Worm (Caenorhabditis elegans) whole organism, L4 larva: ENCODE measurements around the gene M01H9.2.

Experiments used
- F44E2.7 ChIP-seq: fragments of 200-800 bp; sonication (Bioruptor generic); IDR thresholded peaks from 2 replicates; pipeline ENCODE4 v2.1.2; 2022; ENCODE audit warnings: missing genetic modification characterization, missing compliant biosample characterization
- F49E8.2 ChIP-seq: sonication (generic microtip); optimal IDR thresholded peaks from 2 replicates; lab custom pipeline; 2016; ENCODE audit warnings: missing compliant biosample characterization, mild to moderate bottlenecking, missing genetic modification characterization, borderline replicate concordance
- ZK337.2 ChIP-seq: fragments of 200-800 bp; sonication (Bioruptor generic); IDR thresholded peaks from 2 replicates; pipeline ENCODE4 v1.3.6; 2022; ENCODE audit warnings: missing genetic modification reagents, missing genetic modification characterization, missing compliant biosample characterization
- ZK546.5 ChIP-seq, 2 experiments: sonication (generic microtip); optimal IDR thresholded peaks; 2 replicates each; lab custom pipeline; 2017; ENCODE audit warnings: missing biosample characterization in 2 of 2, missing genetic modification characterization in 2 of 2
- ceh-28 ChIP-seq: fragments of 150-350 bp; optimal IDR thresholded peaks from 2 replicates; lab custom pipeline; 2014; ENCODE audit warnings: missing biosample characterization, missing genetic modification reagents, missing genetic modification characterization
- ceh-44 ChIP-seq: fragments of 200-800 bp; sonication (Bioruptor generic); IDR thresholded peaks from 2 replicates; pipeline ENCODE4 v1.3.6; 2022; ENCODE audit warnings: missing genetic modification reagents, missing genetic modification characterization, missing compliant biosample characterization
- ceh-82 ChIP-seq: sonication (generic microtip); optimal IDR thresholded peaks from 2 replicates; lab custom pipeline; 2017; ENCODE audit warnings: missing biosample characterization, missing genetic modification characterization
- ces-1 ChIP-seq: fragments of 150-350 bp; sonication (generic microtip); optimal IDR thresholded peaks from 4 replicates; lab custom pipeline; 2014; ENCODE audit warnings: missing biosample characterization, missing genetic modification reagents, missing genetic modification characterization
- cey-2 ChIP-seq: sonication (generic microtip); optimal IDR thresholded peaks from 3 replicates; lab custom pipeline; 2017; ENCODE audit warnings: missing genetic modification characterization, mild to moderate bottlenecking, missing compliant biosample characterization, antibody characterized with exemption, borderline replicate concordance; ENCODE audit not compliant: insufficient read depth
- daf-16 ChIP-seq, 3 experiments: sonication (generic microtip); optimal IDR thresholded peaks; 2 replicates each; lab custom pipeline; 2016 to 2017; ENCODE audit warnings: missing genetic modification characterization in 3 of 3, missing genetic modification reagents in 3 of 3, mild to moderate bottlenecking in 2 of 3, missing compliant biosample characterization in 2 of 3, missing biosample characterization in 1 of 3, moderate library complexity in 1 of 3
- daf-19 ChIP-seq: fragments of 200-800 bp; sonication (Bioruptor generic); conservative IDR thresholded peaks from 2 replicates; pipeline ENCODE4 v1.3.6; 2022; ENCODE audit warnings: missing genetic modification characterization, missing compliant biosample characterization
- dmd-9 ChIP-seq: fragments of 200-800 bp; sonication (Bioruptor generic); IDR thresholded peaks from 2 replicates; pipeline ENCODE4 v1.3.6; 2022; ENCODE audit warnings: missing genetic modification reagents, missing genetic modification characterization, missing compliant biosample characterization
- dpl-1 ChIP-seq: fragments of 150-350 bp; optimal IDR thresholded peaks from 2 replicates; lab custom pipeline; 2014; ENCODE audit warnings: missing biosample characterization, missing genetic modification reagents, missing genetic modification characterization
- egl-27 ChIP-seq: sonication (generic microtip); optimal IDR thresholded peaks from 3 replicates; lab custom pipeline; 2017; ENCODE audit warnings: missing biosample characterization, missing genetic modification reagents, missing genetic modification characterization
- fos-1 ChIP-seq: fragments of 150-350 bp; optimal IDR thresholded peaks from 2 replicates; lab custom pipeline; 2014; ENCODE audit warnings: missing biosample characterization, missing genetic modification characterization
- hlh-11 ChIP-seq: fragments of 200-800 bp; sonication (Bioruptor generic); optimal IDR thresholded peaks from 2 replicates; lab custom pipeline; 2018; ENCODE audit warnings: mild to moderate bottlenecking, missing genetic modification characterization, missing compliant biosample characterization
- hlh-30 ChIP-seq: sonication (generic microtip); optimal IDR thresholded peaks from 2 replicates; lab custom pipeline; 2017; ENCODE audit warnings: antibody characterized with exemption, mild to moderate bottlenecking, missing genetic modification characterization, missing compliant biosample characterization; ENCODE audit not compliant: insufficient read depth
- lin-13 ChIP-seq: fragments of 150-350 bp; optimal IDR thresholded peaks from 2 replicates; lab custom pipeline; 2014; ENCODE audit warnings: missing biosample characterization, missing genetic modification reagents, missing genetic modification characterization
- lin-15B ChIP-seq: fragments of 150-350 bp; sonication (generic microtip); optimal IDR thresholded peaks from 3 replicates; lab custom pipeline; 2014; ENCODE audit warnings: missing biosample characterization, missing genetic modification characterization
- lin-29 ChIP-seq: fragments of 200-800 bp; sonication (Bioruptor generic); IDR thresholded peaks from 2 replicates; pipeline ENCODE4 v1.3.6; 2022; ENCODE audit warnings: missing genetic modification reagents, missing genetic modification characterization, missing compliant biosample characterization
- madf-9 ChIP-seq: fragments of 200-800 bp; sonication (Bioruptor generic); conservative IDR thresholded peaks from 2 replicates; pipeline ENCODE4 v1.3.6; 2022; ENCODE audit warnings: missing genetic modification reagents, missing genetic modification characterization, missing compliant biosample characterization
- mdl-1 ChIP-seq, 2 experiments: fragments of 150-350 bp in 1 of 2; sonication (generic microtip) in 1 of 2; optimal IDR thresholded peaks; 2 replicates each; lab custom pipeline; 2014 to 2017; ENCODE audit warnings: missing biosample characterization in 2 of 2, missing genetic modification characterization in 2 of 2
- mes-2 ChIP-seq: sonication (generic microtip); optimal IDR thresholded peaks from 2 replicates; lab custom pipeline; 2016; ENCODE audit warnings: missing genotype, mild to moderate bottlenecking, missing genetic modification characterization, missing compliant biosample characterization; ENCODE audit not compliant: poor library complexity, severe bottlenecking
- mxl-2 ChIP-seq: fragments of 200-800 bp; sonication (Bioruptor generic); conservative IDR thresholded peaks from 2 replicates; pipeline ENCODE4 v1.3.6; 2022; ENCODE audit warnings: missing genetic modification reagents, missing genetic modification characterization, missing compliant biosample characterization
- mxl-3 ChIP-seq: fragments of 200-800 bp; sonication (Bioruptor generic); optimal IDR thresholded peaks from 2 replicates; lab custom pipeline; 2018; ENCODE audit warnings: mild to moderate bottlenecking, missing genetic modification characterization, missing compliant biosample characterization
- nhr-10 ChIP-seq: fragments of 150-350 bp; optimal IDR thresholded peaks from 2 replicates; lab custom pipeline; 2014; ENCODE audit warnings: missing biosample characterization, missing genetic modification characterization
- nhr-11 ChIP-seq: fragments of 150-350 bp; optimal IDR thresholded peaks from 2 replicates; lab custom pipeline; 2014; ENCODE audit warnings: missing biosample characterization, missing genetic modification characterization
- nhr-111 ChIP-seq: fragments of 200-800 bp; sonication (Bioruptor generic); optimal IDR thresholded peaks from 2 replicates; lab custom pipeline; 2018; ENCODE audit warnings: mild to moderate bottlenecking, missing genetic modification characterization, missing compliant biosample characterization
- nhr-237 ChIP-seq: sonication (generic microtip); optimal IDR thresholded peaks from 2 replicates; lab custom pipeline; 2017; ENCODE audit warnings: missing biosample characterization, missing genetic modification characterization
- nhr-28 ChIP-seq: fragments of 150-350 bp; optimal IDR thresholded peaks from 2 replicates; lab custom pipeline; 2014; ENCODE audit warnings: missing biosample characterization, missing genetic modification characterization
- nhr-42 ChIP-seq: fragments of 200-800 bp; sonication (Bioruptor generic); IDR thresholded peaks from 2 replicates; pipeline ENCODE4 v1.3.6; 2022; ENCODE audit warnings: missing genetic modification characterization, missing compliant biosample characterization
- nhr-48 ChIP-seq: sonication (generic microtip); optimal IDR thresholded peaks from 2 replicates; lab custom pipeline; 2016; ENCODE audit warnings: mild to moderate bottlenecking, missing genetic modification characterization, missing compliant biosample characterization
- nhr-6 ChIP-seq: fragments of 150-350 bp; optimal IDR thresholded peaks from 2 replicates; lab custom pipeline; 2014; ENCODE audit warnings: missing biosample characterization, missing genetic modification characterization
- pha-4 ChIP-seq, 2 experiments: fragments of 150-350 bp in 1 of 2; fragments of 200-800 bp in 1 of 2; sonication (Bioruptor generic) in 1 of 2; IDR thresholded peaks in 1 of 2; optimal IDR thresholded peaks in 1 of 2; 2 replicates each; pipeline versions ENCODE4 v1.3.6 to Lab custom; 2014 to 2022; ENCODE audit warnings: missing genetic modification characterization in 2 of 2, missing genetic modification reagents in 2 of 2, missing biosample characterization in 1 of 2, missing compliant biosample characterization in 1 of 2
- saeg-2 ChIP-seq: fragments of 200-800 bp; sonication (Bioruptor generic); IDR thresholded peaks from 2 replicates; pipeline ENCODE4 v1.3.6; 2022; ENCODE audit warnings: missing genetic modification reagents, missing genetic modification characterization, missing compliant biosample characterization
- sdz-12 ChIP-seq: fragments of 200-800 bp; sonication (Bioruptor generic); optimal IDR thresholded peaks from 2 replicates; lab custom pipeline; 2018; ENCODE audit warnings: mild to moderate bottlenecking, missing genetic modification characterization, missing compliant biosample characterization
- set-16 ChIP-seq: fragments of 200-800 bp; sonication (Bioruptor generic); IDR thresholded peaks from 2 replicates; pipeline ENCODE4 v1.3.6; 2022; ENCODE audit warnings: missing genetic modification reagents, missing genetic modification characterization, missing compliant biosample characterization
- snpc-1.2 ChIP-seq: fragments of 200-800 bp; sonication (Bioruptor generic); IDR thresholded peaks from 2 replicates; pipeline ENCODE4 v1.3.6; 2022; ENCODE audit warnings: missing genetic modification reagents, missing genetic modification characterization, missing compliant biosample characterization
- snpc-4 ChIP-seq: fragments of 150-350 bp; optimal IDR thresholded peaks from 2 replicates; lab custom pipeline; 2014; ENCODE audit warnings: missing biosample characterization, missing genetic modification characterization
- spr-1 ChIP-seq: sonication (generic microtip); optimal IDR thresholded peaks from 2 replicates; lab custom pipeline; 2016; ENCODE audit warnings: mild to moderate bottlenecking, missing genetic modification characterization, missing compliant biosample characterization
- spr-3 ChIP-seq: fragments of 200-800 bp; sonication (Bioruptor generic); optimal IDR thresholded peaks from 2 replicates; lab custom pipeline; 2018; ENCODE audit warnings: mild to moderate bottlenecking, missing genetic modification characterization, missing compliant biosample characterization
- tag-97 ChIP-seq: fragments of 200-800 bp; sonication (Bioruptor generic); IDR thresholded peaks from 2 replicates; pipeline ENCODE4 v1.3.6; 2022; ENCODE audit warnings: missing genetic modification characterization, missing compliant biosample characterization
- tra-1 ChIP-seq: fragments of 200-800 bp; sonication (Bioruptor generic); IDR thresholded peaks from 2 replicates; pipeline ENCODE4 v1.3.6; 2022; ENCODE audit warnings: missing genetic modification reagents, missing genetic modification characterization, missing compliant biosample characterization
- unc-39 ChIP-seq: sonication (generic microtip); optimal IDR thresholded peaks from 2 replicates; lab custom pipeline; 2017; ENCODE audit warnings: missing biosample characterization, missing genetic modification characterization
- zag-1 ChIP-seq: fragments of 150-350 bp; optimal IDR thresholded peaks from 2 replicates; lab custom pipeline; 2014; ENCODE audit warnings: missing biosample characterization, missing genetic modification characterization
- zfp-3 ChIP-seq: fragments of 200-800 bp; sonication (Bioruptor generic); conservative IDR thresholded peaks from 2 replicates; pipeline ENCODE4 v1.3.6; 2022; ENCODE audit warnings: missing genetic modification reagents, missing genetic modification characterization, missing compliant biosample characterization
- zip-2 ChIP-seq: fragments of 150-350 bp; optimal IDR thresholded peaks from 2 replicates; lab custom pipeline; 2014; ENCODE audit warnings: missing biosample characterization, missing genetic modification characterization
- ztf-7 ChIP-seq: fragments of 150-350 bp; optimal IDR thresholded peaks from 2 replicates; lab custom pipeline; 2014; ENCODE audit warnings: missing biosample characterization, missing genetic modification characterization

Gene M01H9.2

DNA sequence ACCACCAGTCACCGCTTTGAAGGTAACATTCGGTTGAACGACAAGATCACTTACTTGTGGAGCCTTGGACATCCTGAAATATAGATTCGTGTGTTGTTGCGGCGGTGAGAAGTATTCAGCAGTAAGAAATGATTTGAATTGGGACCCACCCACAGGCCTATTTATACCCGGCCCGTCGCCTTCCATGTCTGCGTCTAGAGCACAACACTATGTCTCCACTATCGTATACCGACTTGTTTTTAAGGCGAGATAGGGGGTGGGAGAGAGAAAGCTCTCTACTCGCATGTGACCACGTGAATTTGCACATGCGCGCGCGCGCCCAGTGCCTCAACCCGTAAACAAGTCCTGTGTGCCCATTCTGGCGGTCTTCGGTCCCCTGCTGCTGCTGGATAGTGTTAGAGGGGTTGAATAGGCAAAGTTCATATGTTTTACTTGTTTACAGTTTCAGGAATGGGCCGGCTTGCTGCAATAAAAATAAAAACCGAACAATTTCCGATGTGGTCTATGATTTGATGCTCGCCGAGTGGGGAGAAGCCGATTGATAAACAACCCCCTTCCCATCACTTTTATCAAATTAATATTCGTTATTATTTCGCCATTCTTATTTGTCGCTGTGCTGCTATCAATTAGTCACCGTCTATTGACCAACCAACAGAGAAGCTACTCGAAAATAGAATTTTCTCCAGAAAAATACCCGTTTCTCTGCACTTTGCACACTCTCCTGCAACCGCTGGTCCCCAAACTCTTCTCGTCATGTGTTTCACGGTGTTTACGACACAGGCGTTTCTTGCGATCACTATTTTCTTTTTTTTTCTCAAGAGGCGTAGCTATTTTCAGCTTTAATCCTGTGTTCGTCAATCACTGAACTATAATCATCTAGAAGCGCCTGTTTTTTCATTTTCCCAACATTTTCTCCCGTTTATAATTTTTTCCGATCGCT lies 7.0 kb upstream of the M01H9.2 start (continued):
- TF ChIP-seq nhr-28 (tag; lab: Kevin White, UChicago) (peak; percentile 13), tra-1 (GFP tag; lab: Robert Waterston, UW) (peak; percentile 65), zfp-3 (GFP tag; lab: Robert Waterston, UW) (peak; percentile 65), madf-9 (GFP tag; lab: Robert Waterston, UW) (0 out of 2 replicates have a peak, but pooled peaks have one; percentile 19), lin-29 (GFP tag; lab: Robert Waterston, UW) (0 out of 2 replicates have a peak, but pooled peaks have one; percentile 12), nhr-42 (GFP tag; lab: Robert Waterston, UW) (0 out of 2 replicates have a peak, but pooled peaks have one; percentile 14), zip-2 (tag; lab: Kevin White, UChicago) (no peak), pha-4 (GFP tag; IDR thresholded peaks at IDR 0.05; lab: Robert Waterston, UW) (peak; percentile 56), pha-4 (tag; optimal IDR thresholded peaks at IDR 0.05; lab: Kevin White, UChicago) (peak; percentile 12), snpc-1.2 (GFP tag; lab: Robert Waterston, UW) (no peak), nhr-111 (GFP tag; lab: Kevin White, UChicago) (no peak), nhr-48 (no peak), dmd-9 (no peak), F49E8.2 (tag; lab: Kevin White, UChicago) (no peak), mdl-1 (tag; optimal IDR thresholded peaks at IDR 0.05; lab: Kevin White, UChicago) (peak; percentile 74 to 99), fos-1 (tag; lab: Kevin White, UChicago) (no peak), ZK337.2 (GFP tag; lab: Robert Waterston, UW) (no peak), unc-39 (no peak), hlh-11 (tag; lab: Kevin White, UChicago) (peak; percentile 86), nhr-10 (tag; lab: Kevin White, UChicago) (no peak), ztf-7 (tag; lab: Kevin White, UChicago) (no peak), lin-13 (no peak), nhr-6 (tag; lab: Kevin White, UChicago) (peak; percentile 40), ceh-82 (tag; lab: Kevin White, UChicago) (no peak), egl-27 (tag; lab: Kevin White, UChicago) (no peak), ces-1 (GFP tag; lab: Kevin White, UChicago) (no peak), spr-3 (peak; percentile 42), hlh-30 (tag; lab: Kevin White, UChicago) (peak; percentile 97), nhr-11 (tag; lab: Kevin White, UChicago) (peak; percentile 70), saeg-2 (GFP tag; lab: Robert Waterston, UW) (no peak), F44E2.7 (GFP tag; lab: Robert Waterston, UW) (no peak), mes-2 (tag; lab: Kevin White, UChicago) (peak; percentile 49), set-16 (peak; percentile 77), nhr-237 (no peak), ceh-28 (tag; lab: Kevin White, UChicago) (no peak), dpl-1 (GFP tag; lab: Kevin White, UChicago) (peak; percentile 25), snpc-4 (tag; lab: Kevin White, UChicago) (no peak), mxl-3 (GFP tag; lab: Kevin White, UChicago) (peak; percentile 80), ceh-44 (GFP tag; lab: Robert Waterston, UW) (no peak), lin-15B (tag; lab: Kevin White, UChicago) (no peak), mxl-2 (GFP tag; lab: Robert Waterston, UW) (peak; percentile 78), tag-97 (GFP tag; lab: Robert Waterston, UW) (no peak), ZK546.5 (tag; optimal IDR thresholded peaks at IDR 0.05; lab: Kevin White, UChicago) (no peak), sdz-12 (no peak), spr-1 (tag; lab: Kevin White, UChicago) (no peak), daf-16 (GFP tag; optimal IDR thresholded peaks at IDR 0.05; lab: Kevin White, UChicago) (peak in 1 of 2 experiments; percentile 38), daf-16 (tag; optimal IDR thresholded peaks at IDR 0.05; lab: Kevin White, UChicago) (peak; percentile 98), cey-2 (tag; lab: Kevin White, UChicago) (no peak), daf-19 (no peak; the same call in 1 of the 2 replicates), zag-1 (tag; lab: Kevin White, UChicago) (no peak)
